Worm (Caenorhabditis elegans) whole organism, early embryonic: ENCODE data around the gene hex-2.

ENCODE experiments used
- F13C5.2 ChIP-seq: sonication (generic microtip); optimal IDR thresholded peaks from 2 replicates; lab custom pipeline; 2017; ENCODE audit warnings: mild to moderate bottlenecking, missing genetic modification characterization, inconsistent platforms, missing compliant biosample characterization
- aly-1 ChIP-seq: sonication (generic microtip); optimal IDR thresholded peaks from 2 replicates; lab custom pipeline; 2016; ENCODE audit warnings: missing genetic modification characterization, missing compliant biosample characterization
- ama-1 ChIP-seq: fragments of 150-350 bp; optimal IDR thresholded peaks from 2 replicates; lab custom pipeline; 2014
- ets-7 ChIP-seq: sonication (generic microtip); optimal IDR thresholded peaks from 2 replicates; lab custom pipeline; 2016; ENCODE audit warnings: missing genotype, missing genetic modification characterization, missing compliant biosample characterization
- flt-1 ChIP-seq: fragments of 200-800 bp; sonication (Bioruptor generic); IDR thresholded peaks from 2 replicates; pipeline ENCODE4 v1.3.6; 2022; ENCODE audit warnings: missing genetic modification characterization, missing compliant biosample characterization
- tbx-37 ChIP-seq: fragments of 200-800 bp; sonication (Bioruptor generic); conservative IDR thresholded peaks from 2 replicates; pipeline ENCODE4 v1.3.6; 2022; ENCODE audit warnings: missing genetic modification reagents, missing genetic modification characterization, missing compliant biosample characterization

DNA sequence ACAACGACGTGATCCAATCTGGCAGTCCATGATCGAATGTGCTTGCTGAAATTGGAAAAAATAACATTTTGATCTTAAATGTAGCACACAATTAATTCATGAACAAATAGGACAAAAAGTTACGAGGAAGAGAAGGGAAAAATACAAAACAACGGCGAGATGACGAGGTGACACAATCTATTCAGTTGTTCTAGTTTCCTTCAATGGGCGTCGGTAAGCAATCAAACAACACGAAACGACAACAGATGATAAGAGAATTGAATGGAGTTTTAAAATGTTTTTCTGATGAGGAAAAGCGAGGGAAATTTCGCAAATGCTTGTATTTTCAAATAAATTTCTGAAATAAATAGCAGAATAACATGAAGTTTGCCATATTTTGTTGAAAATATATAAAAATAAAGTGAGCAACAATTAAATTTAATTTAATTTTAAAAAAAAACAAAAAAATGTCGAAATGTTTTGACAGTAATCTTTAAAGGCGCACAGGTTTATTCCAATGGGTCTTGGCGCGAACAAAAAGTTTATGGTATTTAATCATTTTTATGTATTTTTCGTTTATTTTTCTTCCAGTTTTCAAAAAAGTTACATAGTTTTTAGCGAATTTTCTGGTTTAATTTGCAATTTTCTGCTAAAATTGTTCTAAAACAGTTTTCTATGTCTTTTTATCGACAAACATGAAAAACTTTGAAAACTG lies 11.9 kb downstream of the hex-2 start, which contains the start of gene C14C11.7:
- TF ChIP-seq ets-7 (tag; lab: Kevin White, UChicago), result no peak
- TF ChIP-seq F13C5.2 (tag; lab: Kevin White, UChicago), result no peak
- no peak for TF ChIP-seq ama-1 (lab: Kevin White, UChicago)
- no peak for TF ChIP-seq flt-1 (GFP tag; lab: Robert Waterston, UW)
- TF ChIP-seq aly-1, result no peak
- TF ChIP-seq tbx-37, result no peak
